Fruit fly (Drosophila melanogaster) whole organism, wandering third instar larva: ENCODE measurements around the gene CG14204.

Source experiments
- Dif ChIP-seq: fragments of 200-275, 200-300 bp; sonication (Bioruptor generic); optimal IDR thresholded peaks from 2 replicates; lab custom pipeline; 2018; ENCODE audit warnings: missing biosample characterization, missing genetic modification characterization; ENCODE audit not compliant: partially characterized antibody
- Sp1 ChIP-seq: fragments of 200-800 bp; sonication (Bioruptor generic); optimal IDR thresholded peaks from 3 replicates; lab custom pipeline; 2019; ENCODE audit warnings: missing biosample characterization, mild to moderate bottlenecking, missing genetic modification characterization, moderate library complexity
- Vsx2 ChIP-seq: fragments of 200-300, 225-300 bp; sonication (Bioruptor generic); optimal IDR thresholded peaks from 2 replicates; lab custom pipeline; 2018; ENCODE audit warnings: missing biosample characterization, missing genetic modification characterization; ENCODE audit not compliant: partially characterized antibody
- pan ChIP-seq: fragments of >200 bp; optimal IDR thresholded peaks from 2 replicates; lab custom pipeline; 2017
- usp ChIP-seq: fragments of >200 bp; optimal IDR thresholded peaks from 2 replicates; lab custom pipeline; 2017; ENCODE audit warnings: missing biosample characterization, missing genetic modification characterization

dm6 chrX:19618183-19618740 is 34.8 kb downstream of the CG14204 start, which contains the start of the genes Pstk and Tim9b:
- TF ChIP-seq Vsx2 (GFP tag; lab: Kevin White, UChicago) (no peak), Dif (GFP tag; lab: Kevin White, UChicago) (no peak), Sp1 (GFP tag; lab: Kevin White, UChicago) (no peak), usp (GFP tag; lab: Kevin White, UChicago) (no peak), pan (lab: Kevin White, UChicago) (no peak)
